Worm (Caenorhabditis elegans): ENCODE results near the gene sor-3.
"Not testable (repeated sequence)": the region's sequence is repeated elsewhere in the genome, so short reads cannot be mapped to it uniquely, and the experiment has no call there.

sor-3 gene

ce11 chrX:347117-347516, 6.3 kb upstream of the sor-3 start, which contains the start of gene C04E7.3:
TSS of gene C04E7.3 (minus strand) at chrX:347217.
- not testable (repeated sequence) for TF ChIP-seq zag-1, elt-1, eor-1 (tag; optimal IDR thresholded peaks at IDR 0.05)

DNA sequence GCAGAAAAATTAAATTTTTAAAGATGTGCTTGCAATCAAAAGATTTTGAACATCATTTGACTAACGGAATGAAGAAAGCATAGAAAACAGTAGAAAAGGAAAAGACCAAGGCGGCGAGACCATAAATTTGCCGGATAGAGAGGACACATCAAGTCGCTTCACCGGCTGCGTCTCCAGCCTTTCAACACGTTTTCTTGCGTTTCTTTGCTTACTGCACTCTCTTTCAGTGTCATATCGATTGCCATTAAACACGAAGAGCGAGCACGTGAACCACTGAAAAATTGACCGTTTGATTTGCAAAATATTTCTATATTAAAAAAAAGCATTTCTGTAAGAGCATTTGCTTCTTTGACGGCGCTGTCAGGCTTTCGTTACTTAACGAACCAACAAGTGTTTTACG, 5.3 kb upstream of the sor-3 start:
- TF ChIP-seq R02D3.7 (tag; optimal IDR thresholded peaks at IDR 0.05): no peak
- peak; percentile 40 for TF ChIP-seq hmg-11 (tag; optimal IDR thresholded peaks at IDR 0.05)
- TF ChIP-seq unc-39 (tag; optimal IDR thresholded peaks at IDR 0.05): no peak
- peak; percentile 52 for TF ChIP-seq ceh-28 (tag; optimal IDR thresholded peaks at IDR 0.05)
- TF ChIP-seq nhr-12 (tag; optimal IDR thresholded peaks at IDR 0.05): no peak
- TF ChIP-seq skn-1 (tag; optimal IDR thresholded peaks at IDR 0.05): no peak
- no peak for TF ChIP-seq nhr-67 (tag; optimal IDR thresholded peaks at IDR 0.05)
- TF ChIP-seq lin-39 (tag; optimal IDR thresholded peaks at IDR 0.05): peak; percentile 57
- TF ChIP-seq nhr-25 (tag; optimal IDR thresholded peaks at IDR 0.05): no peak
- no peak for TF ChIP-seq ztf-4 (tag; optimal IDR thresholded peaks at IDR 0.05)
- no peak for TF ChIP-seq nhr-11 (tag; optimal IDR thresholded peaks at IDR 0.05)
- TF ChIP-seq zag-1 (tag; optimal IDR thresholded peaks at IDR 0.05): no peak
- TF ChIP-seq nhr-28 (tag; optimal IDR thresholded peaks at IDR 0.05): no peak
- no peak for TF ChIP-seq ZK546.5 (tag; optimal IDR thresholded peaks at IDR 0.05)
- TF ChIP-seq lin-15B (tag; optimal IDR thresholded peaks at IDR 0.05): no peak
- no peak for TF ChIP-seq mml-1 (tag; optimal IDR thresholded peaks at IDR 0.05)
- no peak for TF ChIP-seq egl-27 (tag; optimal IDR thresholded peaks at IDR 0.05)
- no peak for TF ChIP-seq nhr-43 (tag; optimal IDR thresholded peaks at IDR 0.05; ENCODE audit: poor library complexity, severe bottlenecking)
- no peak for TF ChIP-seq unc-62 (GFP tag; optimal IDR thresholded peaks at IDR 0.05)
- TF ChIP-seq nhr-76 (tag; optimal IDR thresholded peaks at IDR 0.05): no peak
- no peak for TF ChIP-seq sea-2 (GFP tag; optimal IDR thresholded peaks at IDR 0.05)
- no peak for TF ChIP-seq ama-1 (optimal IDR thresholded peaks at IDR 0.05)
- TF ChIP-seq nhr-23 (tag; optimal IDR thresholded peaks at IDR 0.05): no peak
- TF ChIP-seq tbx-2 (tag; optimal IDR thresholded peaks at IDR 0.05): no peak
- TF ChIP-seq elt-2 (tag; optimal IDR thresholded peaks at IDR 0.05): peak; percentile 12
- TF ChIP-seq nfya-1 (tag; optimal IDR thresholded peaks at IDR 0.05; ENCODE audit: insufficient read depth): peak; percentile 53
- TF ChIP-seq ztf-11 (tag; optimal IDR thresholded peaks at IDR 0.05): no peak
- no peak for TF ChIP-seq lsy-12 (tag; optimal IDR thresholded peaks at IDR 0.05)
- no peak for TF ChIP-seq ceh-82 (tag; optimal IDR thresholded peaks at IDR 0.05)
- TF ChIP-seq fos-1 (tag; optimal IDR thresholded peaks at IDR 0.05): no peak
- TF ChIP-seq ceh-16 (tag; optimal IDR thresholded peaks at IDR 0.05): no peak
- TF ChIP-seq eor-1 (tag; optimal IDR thresholded peaks at IDR 0.05): no peak
- peak; percentile 14 for TF ChIP-seq pha-4 (tag; optimal IDR thresholded peaks at IDR 0.05)
- TF ChIP-seq fkh-10 (GFP tag; optimal IDR thresholded peaks at IDR 0.05): no peak
- no peak for TF ChIP-seq pqm-1 (tag; optimal IDR thresholded peaks at IDR 0.05)
- TF ChIP-seq egl-5 (tag; optimal IDR thresholded peaks at IDR 0.05): peak; percentile 66
- TF ChIP-seq mdl-1 (tag; optimal IDR thresholded peaks at IDR 0.05): no peak
- TF ChIP-seq fkh-2 (tag; optimal IDR thresholded peaks at IDR 0.05): no peak
- TF ChIP-seq nhr-237 (tag; optimal IDR thresholded peaks at IDR 0.05): no peak
- TF ChIP-seq ceh-9 (tag; optimal IDR thresholded peaks at IDR 0.05): no peak
- no peak for TF ChIP-seq jun-1 (tag; optimal IDR thresholded peaks at IDR 0.05)
- TF ChIP-seq elt-3 (tag; optimal IDR thresholded peaks at IDR 0.05): no peak
- no peak for TF ChIP-seq elt-1 (tag; optimal IDR thresholded peaks at IDR 0.05)

DNA sequence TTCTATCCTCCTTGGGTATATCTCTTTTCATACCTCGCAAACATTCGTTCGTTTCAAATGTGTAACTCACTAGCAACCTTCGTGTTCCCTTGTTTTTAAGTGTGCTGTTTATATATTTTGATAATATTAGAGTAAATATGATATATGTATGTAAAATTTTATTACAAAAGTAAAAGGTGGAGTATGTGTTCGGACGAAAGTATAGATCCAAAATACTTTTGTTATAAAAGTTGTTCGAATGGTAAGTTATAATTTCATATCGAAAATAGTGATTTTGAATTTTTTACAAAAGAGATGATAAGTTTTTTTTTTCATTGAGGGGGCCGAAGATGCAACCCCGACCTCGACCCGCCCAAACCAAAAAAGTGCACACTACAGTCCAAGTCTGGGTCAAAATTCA, 4.4 kb downstream of the sor-3 start, which contains the start of gene C04E7.1:
TSS of gene C04E7.1 (plus strand) at position 301 of the 400 bp plus-strand sequence.
- TF ChIP-seq pha-4 (tag; optimal IDR thresholded peaks at IDR 0.05) (no peak), ama-1 (optimal IDR thresholded peaks at IDR 0.05) (no peak), unc-62 (GFP tag; optimal IDR thresholded peaks at IDR 0.05) (no peak), egl-5 (tag; optimal IDR thresholded peaks at IDR 0.05) (no peak), ztf-4 (tag; optimal IDR thresholded peaks at IDR 0.05) (no peak), nhr-28 (tag; optimal IDR thresholded peaks at IDR 0.05) (no peak), unc-39 (tag; optimal IDR thresholded peaks at IDR 0.05) (no peak), lin-15B (tag; optimal IDR thresholded peaks at IDR 0.05) (no peak), ztf-11 (tag; optimal IDR thresholded peaks at IDR 0.05) (no peak), mml-1 (tag; optimal IDR thresholded peaks at IDR 0.05) (no peak), nhr-43 (tag; optimal IDR thresholded peaks at IDR 0.05; ENCODE audit: poor library complexity, severe bottlenecking) (no peak), nhr-237 (tag; optimal IDR thresholded peaks at IDR 0.05) (no peak)

Measured in whole organism, L3 larva.